ENCODE assay signal across 1 fruit fly cellular context in the genomic region with DNA sequence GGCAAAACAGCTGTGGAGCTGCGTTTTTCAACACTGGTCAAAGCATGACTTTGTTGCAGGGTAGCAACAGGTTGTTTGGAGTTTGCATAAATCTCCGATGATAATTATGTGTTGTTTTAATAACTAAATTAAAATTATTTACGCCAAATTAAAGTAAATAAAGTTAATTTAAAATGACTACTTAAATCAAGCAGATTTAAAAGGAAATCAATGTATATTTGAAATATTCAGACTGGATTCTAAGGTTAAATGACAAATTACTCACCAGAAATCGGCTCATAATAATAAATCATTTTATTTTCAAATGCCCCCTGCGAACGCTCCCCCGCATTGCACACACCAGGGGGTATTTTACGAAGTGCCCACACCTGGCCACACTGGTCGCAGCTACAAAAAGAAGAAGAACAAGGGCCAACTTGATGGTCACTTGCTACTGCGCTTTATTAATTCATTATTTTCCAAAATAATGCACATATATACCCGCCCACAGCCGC.
TF ChIP-seq lines count a peak whose summit lies in the region.

A gene (minus strand): TSS at position 40 of the 494 bp plus-strand sequence.
A gene (plus strand): TSS at position 371 of the 494 bp plus-strand sequence.

TF ChIP-seq in whole organism, embryonic, 481 proteins besides CTCF, POLR2A, EP300 and RAD21 (continued from another document and continues in another):
- TF ChIP-seq sug (tag; optimal IDR thresholded peaks at IDR 0.05; lab: Kevin White, UChicago) (peak; percentile 100), CrebB (tag; optimal IDR thresholded peaks at IDR 0.05; lab: Kevin White, UChicago) (peak; percentile 85), unpg (GFP tag; optimal IDR thresholded peaks at IDR 0.05; lab: Kevin White, UChicago) (peak; percentile 94), Mad (GFP tag; optimal IDR thresholded peaks at IDR 0.05; lab: Kevin White, UChicago) (peak; percentile 87), ap (GFP tag; IDR thresholded peaks at IDR 0.05; lab: Robert Waterston, UW) (peak; percentile 92), CG6654 (GFP tag; optimal IDR thresholded peaks at IDR 0.05; lab: Kevin White, UChicago) (peak; percentile 70), Camta (GFP tag; optimal IDR thresholded peaks at IDR 0.05; lab: Kevin White, UChicago) (peak; percentile 78), CG9876 (GFP tag; optimal IDR thresholded peaks at IDR 0.05; lab: Kevin White, UChicago) (peak; percentile 40), oc (tag; optimal IDR thresholded peaks at IDR 0.05; lab: Kevin White, UChicago) (peak; percentile 87), CG9215 (GFP tag; IDR thresholded peaks at IDR 0.05; lab: Robert Waterston, UW) (peak; percentile 94), Nf-YB (GFP tag; optimal IDR thresholded peaks at IDR 0.05; lab: Kevin White, UChicago) (peak; percentile 75), ftz-f1 (GFP tag; optimal IDR thresholded peaks at IDR 0.05; lab: Kevin White, UChicago) (peak; percentile 78), Oaz (GFP tag; IDR thresholded peaks at IDR 0.05; lab: Robert Waterston, UW) (peak; percentile 94), z (GFP tag; IDR thresholded peaks at IDR 0.05; lab: Robert Waterston, UW) (no peak), cato (GFP tag; optimal IDR thresholded peaks at IDR 0.05; lab: Kevin White, UChicago; ENCODE audit: borderline replicate concordance) (peak; percentile 89), CG34224 (GFP tag; IDR thresholded peaks at IDR 0.05; lab: Robert Waterston, UW; ENCODE audit: partially characterized antibody) (no peak), CG3995 (GFP tag; optimal IDR thresholded peaks at IDR 0.05; lab: Kevin White, UChicago) (peak; percentile 87), CG17829 (tag; optimal IDR thresholded peaks at IDR 0.05; lab: Kevin White, UChicago) (peak; percentile 94), CG4404 (GFP tag; IDR thresholded peaks at IDR 0.05; lab: Robert Waterston, UW) (peak; percentile 93), CG11085 (GFP tag; IDR thresholded peaks at IDR 0.05; lab: Robert Waterston, UW) (peak; percentile 90), CG11696 (GFP tag; IDR thresholded peaks at IDR 0.05; lab: Robert Waterston, UW) (peak; percentile 63), GATAe (GFP tag; conservative IDR thresholded peaks at IDR 0.05; lab: Robert Waterston, UW) (peak; percentile 65; the same call in 1 of the 2 replicates), NfI (GFP tag; optimal IDR thresholded peaks at IDR 0.05; lab: Kevin White, UChicago) (peak; percentile 94), CG6175 (GFP tag; IDR thresholded peaks at IDR 0.05; lab: Robert Waterston, UW) (peak; percentile 82), zen (tag; optimal IDR thresholded peaks at IDR 0.05; lab: Kevin White, UChicago) (peak; percentile 87), hb (GFP tag; IDR thresholded peaks at IDR 0.05; lab: Robert Waterston, UW; ENCODE audit: partially characterized antibody) (no peak), CG13287 (GFP tag; IDR thresholded peaks at IDR 0.05; lab: Robert Waterston, UW; ENCODE audit: partially characterized antibody) (0 out of 2 replicates have a peak, but pooled peaks have one; percentile 29), CG14050 (GFP tag; IDR thresholded peaks at IDR 0.05; lab: Robert Waterston, UW) (peak; percentile 88), ATbp (GFP tag; optimal IDR thresholded peaks at IDR 0.05; lab: Kevin White, UChicago) (peak; percentile 84), eyg (GFP tag; optimal IDR thresholded peaks at IDR 0.05; lab: Kevin White, UChicago) (peak; percentile 8), run (tag; optimal IDR thresholded peaks at IDR 0.05; lab: Kevin White, UChicago) (peak; percentile 84), abd-A (tag; optimal IDR thresholded peaks at IDR 0.05; lab: Kevin White, UChicago) (no peak), HLH3B (GFP tag; IDR thresholded peaks at IDR 0.05; lab: Robert Waterston, UW) (peak; percentile 86), eve (GFP tag; optimal IDR thresholded peaks at IDR 0.05; lab: Kevin White, UChicago) (no peak), CG33213 (GFP tag; optimal IDR thresholded peaks at IDR 0.05; lab: Kevin White, UChicago) (peak; percentile 69), CG1792 (GFP tag; optimal IDR thresholded peaks at IDR 0.05; lab: Kevin White, UChicago) (no peak), Hr39 (optimal IDR thresholded peaks at IDR 0.05; lab: Kevin White, UChicago) (no peak), CG2120 (GFP tag; optimal IDR thresholded peaks at IDR 0.05; lab: Kevin White, UChicago) (peak; percentile 95), CG12219 (GFP tag; optimal IDR thresholded peaks at IDR 0.05; lab: Kevin White, UChicago) (peak; percentile 71), gsb (GFP tag; IDR thresholded peaks at IDR 0.05; lab: Robert Waterston, UW) (peak; percentile 90), esg (GFP tag; conservative IDR thresholded peaks at IDR 0.05; lab: Robert Waterston, UW) (peak; percentile 95), Ravus (GFP tag; IDR thresholded peaks at IDR 0.05; lab: Robert Waterston, UW) (peak; percentile 72), schlank (tag; optimal IDR thresholded peaks at IDR 0.05; lab: Kevin White, UChicago) (peak; percentile 82), ssp (GFP tag; IDR thresholded peaks at IDR 0.05; lab: Robert Waterston, UW) (peak; percentile 87), CG17186 (GFP tag; optimal IDR thresholded peaks at IDR 0.05; lab: Kevin White, UChicago) (peak; percentile 60), CG2678 (tag; optimal IDR thresholded peaks at IDR 0.05; lab: Kevin White, UChicago) (peak; percentile 92), lov (optimal IDR thresholded peaks at IDR 0.05; lab: Kevin White, UChicago) (no peak), lov (GFP tag; IDR thresholded peaks at IDR 0.05; lab: Robert Waterston, UW) (peak; percentile 83; the same call in 1 of the 3 replicates), CG17385 (GFP tag; optimal IDR thresholded peaks at IDR 0.05; lab: Kevin White, UChicago) (peak; percentile 97), ranshi (GFP tag; IDR thresholded peaks at IDR 0.05; lab: Robert Waterston, UW) (peak; percentile 89), CG18619 (GFP tag; optimal IDR thresholded peaks at IDR 0.05; lab: Kevin White, UChicago) (peak; percentile 91), Six4 (GFP tag; optimal IDR thresholded peaks at IDR 0.05; lab: Kevin White, UChicago) (peak; percentile 70), Opbp (GFP tag; IDR thresholded peaks at IDR 0.05; lab: Robert Waterston, UW; ENCODE audit: partially characterized antibody) (peak; percentile 46; the same call in 1 of the 3 replicates), Mrtf (GFP tag; IDR thresholded peaks at IDR 0.05; lab: Robert Waterston, UW) (peak; percentile 87), HHEX (GFP tag; optimal IDR thresholded peaks at IDR 0.05; lab: Kevin White, UChicago) (peak; percentile 82), CG15696 (tag; optimal IDR thresholded peaks at IDR 0.05; lab: Kevin White, UChicago) (peak; percentile 90), Chrac-16 (GFP tag; optimal IDR thresholded peaks at IDR 0.05; lab: Kevin White, UChicago) (peak; percentile 92), br (optimal IDR thresholded peaks at IDR 0.05; lab: Kevin White, UChicago) (no peak), CG6765 (GFP tag; optimal IDR thresholded peaks at IDR 0.05; lab: Kevin White, UChicago) (peak; percentile 74), TFAM (GFP tag; optimal IDR thresholded peaks at IDR 0.05; lab: Kevin White, UChicago) (peak; percentile 45), CG9727 (GFP tag; optimal IDR thresholded peaks at IDR 0.05; lab: Kevin White, UChicago) (peak; percentile 92), org-1 (GFP tag; optimal IDR thresholded peaks at IDR 0.05; lab: Kevin White, UChicago) (peak; percentile 78), Pdp1 (GFP tag; optimal IDR thresholded peaks at IDR 0.05; lab: Kevin White, UChicago) (peak; percentile 76 to 88), lab (GFP tag; optimal IDR thresholded peaks at IDR 0.05; lab: Kevin White, UChicago) (peak; percentile 93), Hsf (GFP tag; optimal IDR thresholded peaks at IDR 0.05; lab: Kevin White, UChicago) (peak; percentile 91), CoRest (tag; optimal IDR thresholded peaks at IDR 0.05; lab: Kevin White, UChicago) (peak; percentile 97), btn (GFP tag; optimal IDR thresholded peaks at IDR 0.05; lab: Kevin White, UChicago) (no peak), Usf (GFP tag; optimal IDR thresholded peaks at IDR 0.05; lab: Kevin White, UChicago) (peak; percentile 86), HLHmδ (GFP tag; optimal IDR thresholded peaks at IDR 0.05; lab: Kevin White, UChicago) (no peak), ind (GFP tag; optimal IDR thresholded peaks at IDR 0.05; lab: Kevin White, UChicago) (peak; percentile 92), CG10274 (GFP tag; optimal IDR thresholded peaks at IDR 0.05; lab: Kevin White, UChicago) (peak; percentile 55), ash1 (GFP tag; optimal IDR thresholded peaks at IDR 0.05; lab: Kevin White, UChicago) (no peak), slp2 (GFP tag; optimal IDR thresholded peaks at IDR 0.05; lab: Kevin White, UChicago) (peak; percentile 76), nau (GFP tag; optimal IDR thresholded peaks at IDR 0.05; lab: Kevin White, UChicago) (no peak), CG42726 (GFP tag; IDR thresholded peaks at IDR 0.05; lab: Robert Waterston, UW; ENCODE audit: partially characterized antibody) (no peak), tgo (GFP tag; IDR thresholded peaks at IDR 0.05; lab: Robert Waterston, UW) (peak; percentile 95), da (GFP tag; optimal IDR thresholded peaks at IDR 0.05; lab: Kevin White, UChicago) (peak; percentile 36), zfh2 (GFP tag; optimal IDR thresholded peaks at IDR 0.05; lab: Kevin White, UChicago) (peak; percentile 91), Optix (GFP tag; IDR thresholded peaks at IDR 0.05; lab: Robert Waterston, UW) (peak; percentile 71; the same call in 1 of the 3 replicates), Hr3 (GFP tag; optimal IDR thresholded peaks at IDR 0.05; lab: Kevin White, UChicago) (peak; percentile 95), ERR (GFP tag; optimal IDR thresholded peaks at IDR 0.05; lab: Kevin White, UChicago) (no peak), phol (tag; optimal IDR thresholded peaks at IDR 0.05; lab: Kevin White, UChicago) (peak; percentile 92), psq (GFP tag; optimal IDR thresholded peaks at IDR 0.05; lab: Kevin White, UChicago) (peak; percentile 83), sima (GFP tag; optimal IDR thresholded peaks at IDR 0.05; lab: Kevin White, UChicago) (no peak), al (GFP tag; IDR thresholded peaks at IDR 0.05; lab: Robert Waterston, UW) (peak; percentile 93), gt (GFP tag; IDR thresholded peaks at IDR 0.05; lab: Robert Waterston, UW) (peak; percentile 79), dimm (GFP tag; IDR thresholded peaks at IDR 0.05; lab: Robert Waterston, UW) (peak; percentile 88), Dip2 (GFP tag; IDR thresholded peaks at IDR 0.05; lab: Robert Waterston, UW) (no peak), sens-2 (GFP tag; IDR thresholded peaks at IDR 0.05; lab: Robert Waterston, UW) (peak; percentile 83), CG9817 (tag; optimal IDR thresholded peaks at IDR 0.05; lab: Kevin White, UChicago) (peak; percentile 97), CG32767 (GFP tag; IDR thresholded peaks at IDR 0.05; lab: Robert Waterston, UW) (peak; percentile 92), wek (GFP tag; optimal IDR thresholded peaks at IDR 0.05; lab: Kevin White, UChicago) (peak; percentile 49), pita (GFP tag; optimal IDR thresholded peaks at IDR 0.05; lab: Kevin White, UChicago) (no peak), CG17359 (tag; optimal IDR thresholded peaks at IDR 0.05; lab: Kevin White, UChicago) (peak; percentile 89), CG13424 (tag; optimal IDR thresholded peaks at IDR 0.05; lab: Kevin White, UChicago) (peak; percentile 96), jumu (GFP tag; optimal IDR thresholded peaks at IDR 0.05; lab: Kevin White, UChicago) (peak; percentile 73), chm (GFP tag; IDR thresholded peaks at IDR 0.05; lab: Robert Waterston, UW) (peak; percentile 89), dm (GFP tag; optimal IDR thresholded peaks at IDR 0.05; lab: Kevin White, UChicago) (peak; percentile 31), knrl (GFP tag; IDR thresholded peaks at IDR 0.05; lab: Robert Waterston, UW; ENCODE audit: partially characterized antibody) (0 out of 3 replicates have a peak, but pooled peaks have one; percentile 34), Atf3 (GFP tag; optimal IDR thresholded peaks at IDR 0.05; lab: Kevin White, UChicago) (peak; percentile 56), nerfin-1 (tag; optimal IDR thresholded peaks at IDR 0.05; lab: Kevin White, UChicago) (peak; percentile 88), tx (GFP tag; optimal IDR thresholded peaks at IDR 0.05; lab: Kevin White, UChicago) (peak; percentile 68), grau (tag; optimal IDR thresholded peaks at IDR 0.05; lab: Kevin White, UChicago) (peak; percentile 94), CG3281 (GFP tag; optimal IDR thresholded peaks at IDR 0.05; lab: Kevin White, UChicago) (peak; percentile 90), chinmo (GFP tag; IDR thresholded peaks at IDR 0.05; lab: Robert Waterston, UW; ENCODE audit: partially characterized antibody) (no peak), gcm (GFP tag; optimal IDR thresholded peaks at IDR 0.05; lab: Kevin White, UChicago) (peak; percentile 88), CG3163 (GFP tag; optimal IDR thresholded peaks at IDR 0.05; lab: Kevin White, UChicago) (peak; percentile 40), CG1024 (GFP tag; IDR thresholded peaks at IDR 0.05; lab: Robert Waterston, UW) (peak; percentile 71), jing (GFP tag; optimal IDR thresholded peaks at IDR 0.05; lab: Kevin White, UChicago) (peak; percentile 77), ato (GFP tag; IDR thresholded peaks at IDR 0.05; lab: Robert Waterston, UW; ENCODE audit: partially characterized antibody) (no peak), prd (optimal IDR thresholded peaks at IDR 0.05; lab: Kevin White, UChicago) (no peak), prd (GFP tag; IDR thresholded peaks at IDR 0.05; lab: Robert Waterston, UW) (peak; percentile 95), ac (GFP tag; optimal IDR thresholded peaks at IDR 0.05; lab: Kevin White, UChicago) (peak; percentile 52), CG8944 (GFP tag; optimal IDR thresholded peaks at IDR 0.05; lab: Kevin White, UChicago) (peak; percentile 60), slbo (GFP tag; IDR thresholded peaks at IDR 0.05; lab: Robert Waterston, UW) (peak; percentile 98), Eip74EF (GFP tag; optimal IDR thresholded peaks at IDR 0.05; lab: Kevin White, UChicago) (peak in 1 of 2 experiments; percentile 62), CG11093 (GFP tag; IDR thresholded peaks at IDR 0.05; lab: Robert Waterston, UW) (peak; percentile 89), tna (GFP tag; IDR thresholded peaks at IDR 0.05; lab: Robert Waterston, UW; ENCODE audit: partially characterized antibody) (no peak), salm (tag; optimal IDR thresholded peaks at IDR 0.05; lab: Kevin White, UChicago) (peak; percentile 88), dati (GFP tag; IDR thresholded peaks at IDR 0.05; lab: Robert Waterston, UW) (peak; percentile 76), vvl (GFP tag; IDR thresholded peaks at IDR 0.05; lab: Robert Waterston, UW) (peak; percentile 96), fd96Cb (tag; optimal IDR thresholded peaks at IDR 0.05; lab: Kevin White, UChicago) (peak; percentile 87), CG9609 (GFP tag; optimal IDR thresholded peaks at IDR 0.05; lab: Kevin White, UChicago) (peak; percentile 45)
